Worm (Caenorhabditis elegans) whole organism, early embryonic: ENCODE results near the gene lec-9.

Experiments
- B0310.2 ChIP-seq: sonication (generic microtip); optimal IDR thresholded peaks from 2 replicates; lab custom pipeline; 2016; ENCODE audit warnings: mild to moderate bottlenecking, missing genetic modification characterization, missing compliant biosample characterization
- F13C5.2 ChIP-seq: sonication (generic microtip); optimal IDR thresholded peaks from 2 replicates; lab custom pipeline; 2017; ENCODE audit warnings: mild to moderate bottlenecking, missing genetic modification characterization, inconsistent platforms, missing compliant biosample characterization
- aly-1 ChIP-seq: sonication (generic microtip); optimal IDR thresholded peaks from 2 replicates; lab custom pipeline; 2016; ENCODE audit warnings: missing genetic modification characterization, missing compliant biosample characterization
- ama-1 ChIP-seq: fragments of 150-350 bp; optimal IDR thresholded peaks from 2 replicates; lab custom pipeline; 2014
- ceh-13 ChIP-seq: fragments of 200-800 bp; sonication (Bioruptor generic); optimal IDR thresholded peaks from 2 replicates; lab custom pipeline; 2018; ENCODE audit warnings: mild to moderate bottlenecking, missing genetic modification characterization, missing compliant biosample characterization
- ceh-36 ChIP-seq: sonication (generic microtip); optimal IDR thresholded peaks from 2 replicates; lab custom pipeline; 2016; ENCODE audit warnings: missing genetic modification characterization, inconsistent platforms, missing compliant biosample characterization
- ets-7 ChIP-seq: sonication (generic microtip); optimal IDR thresholded peaks from 2 replicates; lab custom pipeline; 2016; ENCODE audit warnings: missing genotype, missing genetic modification characterization, missing compliant biosample characterization
- flt-1 ChIP-seq: fragments of 200-800 bp; sonication (Bioruptor generic); IDR thresholded peaks from 2 replicates; pipeline ENCODE4 v1.3.6; 2022; ENCODE audit warnings: missing genetic modification characterization, missing compliant biosample characterization
- hmbx-1 ChIP-seq: sonication (generic microtip); optimal IDR thresholded peaks from 2 replicates; lab custom pipeline; 2016; ENCODE audit warnings: mild to moderate bottlenecking, missing genetic modification characterization, missing compliant biosample characterization
- hmg-4 ChIP-seq: fragments of 200-800 bp; sonication (Bioruptor generic); optimal IDR thresholded peaks from 2 replicates; lab custom pipeline; 2018; ENCODE audit warnings: mild to moderate bottlenecking, missing genetic modification characterization, missing compliant biosample characterization
- hnd-1 ChIP-seq: sonication (generic microtip); optimal IDR thresholded peaks from 2 replicates; lab custom pipeline; 2016; ENCODE audit warnings: missing genetic modification characterization, missing compliant biosample characterization
- pes-1 ChIP-seq: fragments of 200-800 bp; sonication (Bioruptor generic); IDR thresholded peaks from 2 replicates; pipeline ENCODE4 v1.3.6; 2022; ENCODE audit warnings: missing genetic modification reagents, missing genetic modification characterization, missing compliant biosample characterization
- scrt-1 ChIP-seq: fragments of 200-800 bp; sonication (Bioruptor generic); IDR thresholded peaks from 2 replicates; pipeline ENCODE4 v1.3.6; 2022; ENCODE audit warnings: missing genetic modification characterization, missing compliant biosample characterization
- sea-1 ChIP-seq: fragments of 200-800 bp; sonication (Bioruptor generic); conservative IDR thresholded peaks from 2 replicates; pipeline ENCODE4 v1.3.6; 2022; ENCODE audit warnings: missing genetic modification characterization, missing compliant biosample characterization
- tbx-11 ChIP-seq: fragments of 200-800 bp; sonication (Bioruptor generic); IDR thresholded peaks from 2 replicates; pipeline ENCODE4 v1.3.6; 2022; ENCODE audit warnings: missing genetic modification characterization, missing compliant biosample characterization
- tbx-37 ChIP-seq: fragments of 200-800 bp; sonication (Bioruptor generic); conservative IDR thresholded peaks from 2 replicates; pipeline ENCODE4 v1.3.6; 2022; ENCODE audit warnings: missing genetic modification reagents, missing genetic modification characterization, missing compliant biosample characterization
- tra-4 ChIP-seq: sonication (generic microtip); optimal IDR thresholded peaks from 2 replicates; lab custom pipeline; 2017; ENCODE audit warnings: missing genetic modification characterization, missing compliant biosample characterization

lec-9 gene

DNA sequence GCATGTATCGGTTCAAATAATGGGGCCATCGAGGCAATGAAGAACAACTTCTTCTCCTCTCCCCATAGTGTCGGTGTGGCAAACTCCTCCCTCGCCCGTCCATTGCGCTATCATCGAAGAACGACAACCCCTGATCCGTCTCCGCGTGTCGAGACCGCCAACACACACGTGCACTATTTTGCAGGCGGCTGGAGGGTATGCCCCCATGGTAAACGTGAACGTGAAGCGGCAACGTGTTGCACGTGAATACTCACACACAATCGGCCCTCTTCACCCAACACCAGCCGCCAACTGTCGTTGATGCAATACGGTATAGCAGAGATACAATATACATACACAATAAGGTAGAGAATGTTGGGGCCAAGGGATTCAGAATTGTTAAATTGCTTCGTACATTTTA is 32.9 kb downstream of the lec-9 start:
- TF ChIP-seq tbx-37 (GFP tag; lab: Robert Waterston, UW) = no peak
- TF ChIP-seq ceh-36 (tag; lab: Kevin White, UChicago) = no peak
- TF ChIP-seq tra-4 (tag; lab: Kevin White, UChicago) = no peak
- peak; percentile 81 for TF ChIP-seq hmg-4
- no peak for TF ChIP-seq F13C5.2

DNA sequence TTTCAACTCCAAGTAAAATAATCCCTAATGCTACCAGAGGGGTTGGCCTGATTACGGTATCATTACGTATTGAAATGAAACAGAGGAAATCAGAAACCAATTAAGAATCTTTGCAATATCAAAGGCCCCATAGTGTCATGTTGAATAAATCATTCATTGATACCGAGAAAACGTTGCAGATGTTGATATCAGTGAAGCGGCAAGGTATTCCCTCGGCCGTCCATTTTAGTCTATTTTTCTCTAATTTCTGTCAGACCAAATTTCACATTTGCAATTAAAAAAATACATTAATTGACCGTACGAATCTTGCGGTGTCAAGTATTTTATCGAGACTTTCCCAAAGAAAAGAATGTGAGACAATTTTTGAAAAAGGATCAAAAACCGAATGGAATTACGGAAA is 34.0 kb downstream of the lec-9 start:
- TF ChIP-seq hmbx-1 (tag; lab: Kevin White, UChicago) (no peak), tra-4 (tag; lab: Kevin White, UChicago) (no peak)

DNA sequence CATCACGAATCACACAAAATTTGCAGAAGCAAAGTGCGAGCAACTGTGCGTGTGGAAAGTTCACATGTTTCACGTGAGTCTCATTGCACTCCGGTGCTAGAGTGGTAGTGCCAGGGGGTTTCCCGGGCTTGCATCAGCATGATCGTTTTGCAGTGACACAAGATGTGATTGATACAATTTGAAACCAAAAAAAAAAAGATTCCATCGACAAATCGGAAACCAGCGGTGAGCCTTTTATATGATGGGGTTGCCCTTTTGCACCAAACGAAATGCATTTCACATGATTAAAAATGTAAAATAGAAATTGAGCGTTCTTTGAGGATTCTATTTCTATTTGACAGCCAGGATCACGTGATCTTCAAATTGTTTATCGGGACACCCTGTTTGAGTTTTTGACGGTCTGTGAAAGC is 36.0 kb downstream of the lec-9 start:
- no peak for TF ChIP-seq tra-4 (tag; lab: Kevin White, UChicago)
- no peak for TF ChIP-seq sea-1 (GFP tag; lab: Robert Waterston, UW)
- TF ChIP-seq pes-1 (GFP tag; lab: Robert Waterston, UW) = no peak
- no peak for TF ChIP-seq scrt-1 (GFP tag; lab: Robert Waterston, UW)
- no peak for TF ChIP-seq ceh-36 (tag; lab: Kevin White, UChicago)
- TF ChIP-seq F13C5.2 = no peak
- TF ChIP-seq ama-1 = no peak
- TF ChIP-seq ets-7 (tag; lab: Kevin White, UChicago) = no peak
- TF ChIP-seq hmg-4 = no peak
- TF ChIP-seq aly-1 (tag; lab: Kevin White, UChicago) = no peak
- no peak for TF ChIP-seq flt-1 (GFP tag; lab: Robert Waterston, UW)
- no peak for TF ChIP-seq B0310.2 (tag; lab: Kevin White, UChicago)
- no peak for TF ChIP-seq hnd-1 (tag; lab: Kevin White, UChicago)
- no peak for TF ChIP-seq tbx-37 (GFP tag; lab: Robert Waterston, UW)
- no peak for TF ChIP-seq tbx-11 (GFP tag; lab: Robert Waterston, UW)
- no peak for TF ChIP-seq ceh-13 (GFP tag; lab: Kevin White, UChicago)
- TF ChIP-seq hmbx-1 (tag; lab: Kevin White, UChicago) = no peak

- TF ChIP-seq tbx-37 (GFP tag; lab: Robert Waterston, UW) = no peak
- no peak for TF ChIP-seq aly-1 (tag; lab: Kevin White, UChicago)
- no peak for TF ChIP-seq sea-1 (GFP tag; lab: Robert Waterston, UW)
- TF ChIP-seq tbx-11 (GFP tag; lab: Robert Waterston, UW) = no peak
- TF ChIP-seq pes-1 (GFP tag; lab: Robert Waterston, UW) = no peak
- TF ChIP-seq ama-1 = no peak
- no peak for TF ChIP-seq hmbx-1 (tag; lab: Kevin White, UChicago)
- TF ChIP-seq ets-7 (tag; lab: Kevin White, UChicago) = no peak
- TF ChIP-seq ceh-13 (GFP tag; lab: Kevin White, UChicago) = no peak
- TF ChIP-seq flt-1 (GFP tag; lab: Robert Waterston, UW) = no peak
- no peak for TF ChIP-seq tra-4 (tag; lab: Kevin White, UChicago)
- no peak for TF ChIP-seq B0310.2 (tag; lab: Kevin White, UChicago)
- no peak for TF ChIP-seq hnd-1 (tag; lab: Kevin White, UChicago)
Measured at ce11 chrX:17637528-17637927, 37.2 kb downstream of the lec-9 start.

DNA sequence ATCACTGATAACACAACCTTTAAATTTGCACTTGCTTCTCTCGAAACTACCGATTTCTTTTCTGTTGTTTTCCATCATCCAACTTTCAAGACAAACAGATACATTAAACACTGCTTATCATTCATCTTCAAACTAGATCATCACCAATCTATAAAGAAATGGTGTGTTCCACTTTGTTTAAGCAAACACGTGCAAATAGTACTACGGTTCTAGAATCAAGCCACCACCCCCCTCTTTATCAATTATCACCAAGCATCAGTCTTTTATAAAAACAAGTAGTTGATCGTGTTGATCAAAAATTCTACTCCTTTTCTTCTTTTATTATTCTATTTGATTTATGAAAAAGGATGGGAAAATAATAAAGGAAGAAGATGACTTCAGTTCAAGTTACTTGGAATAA is 38.2 kb downstream of the lec-9 start:
- TF ChIP-seq pes-1 (GFP tag; lab: Robert Waterston, UW) = no peak
- TF ChIP-seq ets-7 (tag; lab: Kevin White, UChicago) = no peak
- no peak for TF ChIP-seq sea-1 (GFP tag; lab: Robert Waterston, UW)
- no peak for TF ChIP-seq ceh-36 (tag; lab: Kevin White, UChicago)
- TF ChIP-seq F13C5.2 = no peak
- no peak for TF ChIP-seq flt-1 (GFP tag; lab: Robert Waterston, UW)
- TF ChIP-seq ceh-13 (GFP tag; lab: Kevin White, UChicago) = no peak
- no peak for TF ChIP-seq tbx-11 (GFP tag; lab: Robert Waterston, UW)

DNA sequence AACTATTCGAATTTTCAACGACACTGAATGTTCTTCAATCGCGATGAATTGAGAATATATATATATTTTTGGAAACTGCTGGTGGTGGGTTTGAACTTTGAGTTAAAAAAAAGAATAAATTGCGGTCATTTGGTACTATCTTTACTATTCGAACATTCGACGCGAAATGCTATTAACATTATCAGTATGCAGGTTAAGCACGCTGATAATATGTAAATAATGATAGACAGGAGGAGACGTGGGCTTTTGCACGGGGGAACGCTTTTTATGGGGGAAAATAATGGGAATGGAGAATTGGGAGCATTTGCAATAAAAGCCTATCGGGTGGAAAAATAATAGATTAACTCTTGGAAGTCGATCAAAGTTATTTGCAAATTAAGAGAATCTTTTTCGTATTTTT is 38.7 kb downstream of the lec-9 start:
- TF ChIP-seq flt-1 (GFP tag; lab: Robert Waterston, UW) (no peak), tra-4 (tag; lab: Kevin White, UChicago) (no peak), hmg-4 (no peak), ceh-36 (tag; lab: Kevin White, UChicago) (no peak), hnd-1 (tag; lab: Kevin White, UChicago) (no peak), sea-1 (GFP tag; lab: Robert Waterston, UW) (no peak), pes-1 (GFP tag; lab: Robert Waterston, UW) (no peak), F13C5.2 (no peak), scrt-1 (GFP tag; lab: Robert Waterston, UW) (no peak), hmbx-1 (tag; lab: Kevin White, UChicago) (no peak), tbx-11 (GFP tag; lab: Robert Waterston, UW) (no peak), B0310.2 (tag; lab: Kevin White, UChicago) (no peak)

- TF ChIP-seq hmg-4 (peak; percentile 27), ceh-36 (tag; lab: Kevin White, UChicago) (no peak)
Measured at ce11 chrX:17640790-17641189, 40.5 kb downstream of the lec-9 start, which contains the start of gene H18N23.2. TSS of gene H18N23.2 (minus strand) at chrX:17640871.

DNA sequence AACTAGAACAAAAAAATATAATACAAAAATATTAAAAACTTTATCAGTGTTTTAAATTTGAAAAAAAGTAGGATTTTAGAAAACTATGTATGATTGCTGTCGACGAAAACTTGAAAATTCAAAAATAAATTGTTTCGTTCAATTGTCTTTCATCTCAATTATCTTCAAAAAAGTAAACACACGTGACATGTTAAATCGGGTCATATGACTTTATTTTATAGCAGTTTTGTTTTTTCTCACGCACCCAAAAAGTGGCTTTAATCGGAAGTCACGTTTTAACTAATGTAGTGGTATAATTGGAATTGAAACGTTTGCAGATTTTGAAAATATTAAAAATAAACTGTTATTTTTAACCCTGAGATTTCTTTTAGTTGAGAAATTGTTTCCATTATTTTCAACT is 42.5 kb downstream of the lec-9 start:
- no peak for TF ChIP-seq scrt-1 (GFP tag; lab: Robert Waterston, UW)
- no peak for TF ChIP-seq flt-1 (GFP tag; lab: Robert Waterston, UW)
- no peak for TF ChIP-seq F13C5.2
- no peak for TF ChIP-seq aly-1 (tag; lab: Kevin White, UChicago)
- no peak for TF ChIP-seq ama-1
- TF ChIP-seq sea-1 (GFP tag; lab: Robert Waterston, UW) = no peak
- no peak for TF ChIP-seq ets-7 (tag; lab: Kevin White, UChicago)
- no peak for TF ChIP-seq tra-4 (tag; lab: Kevin White, UChicago)
- no peak for TF ChIP-seq ceh-13 (GFP tag; lab: Kevin White, UChicago)
- no peak for TF ChIP-seq ceh-36 (tag; lab: Kevin White, UChicago)
- no peak for TF ChIP-seq tbx-37 (GFP tag; lab: Robert Waterston, UW)
- TF ChIP-seq tbx-11 (GFP tag; lab: Robert Waterston, UW) = no peak
- TF ChIP-seq B0310.2 (tag; lab: Kevin White, UChicago) = no peak
- no peak for TF ChIP-seq hmg-4
- no peak for TF ChIP-seq pes-1 (GFP tag; lab: Robert Waterston, UW)
- TF ChIP-seq hnd-1 (tag; lab: Kevin White, UChicago) = no peak
- TF ChIP-seq hmbx-1 (tag; lab: Kevin White, UChicago) = no peak
